Worm (Caenorhabditis elegans): ENCODE results near the gene phyh-1.

phyh-1 gene

DNA sequence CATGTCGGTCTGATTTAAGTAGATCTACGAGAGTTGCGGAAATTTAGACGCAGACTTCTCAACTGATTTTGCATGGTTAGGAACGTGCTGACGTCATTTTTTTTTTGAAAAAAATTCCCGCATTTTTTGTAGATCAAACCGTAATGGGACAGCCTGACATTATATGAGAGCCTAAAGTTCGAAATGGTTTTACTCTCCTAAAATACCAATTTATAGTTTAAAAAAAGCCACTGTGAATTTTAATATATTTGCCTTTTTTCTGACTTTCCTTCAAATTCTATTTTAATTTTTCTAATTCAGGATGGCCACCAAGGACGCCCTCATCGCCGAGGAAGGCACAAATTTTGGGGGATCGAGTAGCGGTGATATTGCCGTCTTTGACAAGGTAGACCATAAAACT lies 9.8 kb upstream of the phyh-1 start, which contains the start of gene atgp-1:
TSS of gene atgp-1 (plus strand) at position 301 of the 400 bp plus-strand sequence.
- TF ChIP-seq nhr-85 (tag) = peak; percentile 63
- TF ChIP-seq unc-98 (GFP tag; IDR thresholded peaks at IDR 0.05) = no peak

DNA sequence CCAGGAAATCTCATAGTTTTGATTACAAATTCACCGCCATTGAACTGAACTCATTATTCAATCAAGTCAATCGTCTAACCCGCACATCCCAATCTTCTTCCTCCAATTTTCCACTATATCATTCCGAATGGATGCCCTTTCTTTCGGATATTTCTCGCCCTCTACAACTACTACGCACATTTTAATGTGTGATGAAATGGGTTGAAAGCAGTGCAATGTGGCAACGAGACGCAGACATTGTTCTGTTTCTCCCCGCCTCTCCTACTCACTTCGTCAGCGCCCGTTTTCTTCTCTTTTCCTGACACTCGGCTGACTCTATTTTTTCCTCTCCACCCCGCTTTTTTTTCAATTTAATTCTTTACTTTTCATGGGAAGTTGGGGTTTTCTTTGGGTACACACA lies 9.4 kb upstream of the phyh-1 start:
- no peak for TF ChIP-seq ceh-90 (tag; optimal IDR thresholded peaks at IDR 0.05)
- TF ChIP-seq fkh-8 (tag; optimal IDR thresholded peaks at IDR 0.05) = no peak
- no peak for TF ChIP-seq C34B4.2 (tag; optimal IDR thresholded peaks at IDR 0.05)
- peak; percentile 38 for TF ChIP-seq nhr-47 (tag; optimal IDR thresholded peaks at IDR 0.05)
- peak; percentile 21 for TF ChIP-seq nhr-90 (tag; optimal IDR thresholded peaks at IDR 0.05; ENCODE audit: poor library complexity)
- no peak for TF ChIP-seq alr-1 (tag; optimal IDR thresholded peaks at IDR 0.05; ENCODE audit: borderline replicate concordance)
- TF ChIP-seq blmp-1 (tag; optimal IDR thresholded peaks at IDR 0.05) = peak; percentile 56
- no peak for TF ChIP-seq pqm-1 (tag; optimal IDR thresholded peaks at IDR 0.05)
- TF ChIP-seq nhr-76 (tag; optimal IDR thresholded peaks at IDR 0.05) = no peak
- TF ChIP-seq ceh-82 (tag; optimal IDR thresholded peaks at IDR 0.05) = peak; percentile 0 to 64 (median 11)
- TF ChIP-seq lsy-2 (tag; optimal IDR thresholded peaks at IDR 0.05) = peak in 1 of 2 experiments; percentile 64
- TF ChIP-seq nhr-28 (tag; optimal IDR thresholded peaks at IDR 0.05) = no peak
- TF ChIP-seq grh-1 (GFP tag; IDR thresholded peaks at IDR 0.05) = no peak
- no peak for TF ChIP-seq fkh-4 (tag; optimal IDR thresholded peaks at IDR 0.05; ENCODE audit: borderline replicate concordance)
- peak; percentile 46 for TF ChIP-seq swsn-7 (tag; optimal IDR thresholded peaks at IDR 0.05)
- no peak for TF ChIP-seq aha-1 (tag; optimal IDR thresholded peaks at IDR 0.05)
- TF ChIP-seq hlh-4 (tag; optimal IDR thresholded peaks at IDR 0.05) = no peak
- TF ChIP-seq sup-37 (GFP tag; optimal IDR thresholded peaks at IDR 0.05) = no peak
- TF ChIP-seq lin-13 (GFP tag; optimal IDR thresholded peaks at IDR 0.05) = no peak
- TF ChIP-seq egl-27 (tag; optimal IDR thresholded peaks at IDR 0.05) = no peak
- TF ChIP-seq zip-4 (GFP tag; optimal IDR thresholded peaks at IDR 0.05) = no peak
- TF ChIP-seq ztf-4 (tag; optimal IDR thresholded peaks at IDR 0.05) = no peak
- TF ChIP-seq elt-2 (tag; optimal IDR thresholded peaks at IDR 0.05) = no peak
- TF ChIP-seq efl-1 (optimal IDR thresholded peaks at IDR 0.05) = peak; percentile 47 to 71
- peak; percentile 23 to 37 for TF ChIP-seq efl-1 (GFP tag; optimal IDR thresholded peaks at IDR 0.05 in 1 of 2)
- TF ChIP-seq mab-9 (GFP tag; IDR thresholded peaks at IDR 0.05) = no peak
- TF ChIP-seq hlh-17 (GFP tag; optimal IDR thresholded peaks at IDR 0.05; ENCODE audit: borderline replicate concordance) = no peak
- TF ChIP-seq ceh-88 (GFP tag; IDR thresholded peaks at IDR 0.05) = no peak
- TF ChIP-seq skn-1 (tag; optimal IDR thresholded peaks at IDR 0.05) = peak; percentile 63
- TF ChIP-seq vab-15 (tag; optimal IDR thresholded peaks at IDR 0.05) = no peak
- no peak for TF ChIP-seq aly-2 (tag; optimal IDR thresholded peaks at IDR 0.05)
- TF ChIP-seq lin-14 (GFP tag; optimal IDR thresholded peaks at IDR 0.05) = peak; percentile 81
- TF ChIP-seq unc-130 (tag; optimal IDR thresholded peaks at IDR 0.05) = no peak
- no peak for TF ChIP-seq elt-3 (tag; optimal IDR thresholded peaks at IDR 0.05)
- no peak for TF ChIP-seq mef-2 (tag; optimal IDR thresholded peaks at IDR 0.05)
- no peak for TF ChIP-seq nhr-19 (GFP tag; conservative IDR thresholded peaks at IDR 0.05)
- peak; percentile 10 for TF ChIP-seq xbp-1 (tag; optimal IDR thresholded peaks at IDR 0.05)
- no peak for TF ChIP-seq ama-1 (optimal IDR thresholded peaks at IDR 0.05)
- TF ChIP-seq unc-98 (GFP tag; IDR thresholded peaks at IDR 0.05) = no peak
- TF ChIP-seq snu-23 (GFP tag; optimal IDR thresholded peaks at IDR 0.05) = peak; percentile 64
- no peak for TF ChIP-seq unc-62 (GFP tag; optimal IDR thresholded peaks at IDR 0.05)
- peak; percentile 37 for TF ChIP-seq rnt-1 (tag; optimal IDR thresholded peaks at IDR 0.05)
- no peak for TF ChIP-seq ztf-11 (tag; optimal IDR thresholded peaks at IDR 0.05)
- no peak for TF ChIP-seq zag-1 (tag; optimal IDR thresholded peaks at IDR 0.05)
- no peak for TF ChIP-seq nhr-12 (tag; optimal IDR thresholded peaks at IDR 0.05)
- no peak for TF ChIP-seq ets-5 (GFP tag; IDR thresholded peaks at IDR 0.05)
- TF ChIP-seq unc-86 (tag; optimal IDR thresholded peaks at IDR 0.05) = no peak
- TF ChIP-seq irx-1 (tag; optimal IDR thresholded peaks at IDR 0.05) = no peak
- TF ChIP-seq nhr-11 (tag; optimal IDR thresholded peaks at IDR 0.05) = no peak
- TF ChIP-seq C16A3.4 (tag; optimal IDR thresholded peaks at IDR 0.05) = no peak
- no peak for TF ChIP-seq sptf-1 (tag; optimal IDR thresholded peaks at IDR 0.05)

Data from whole organism, L1 larva.